Worm (Caenorhabditis elegans): ENCODE data around the gene F48A11.4.

F48A11.4 gene

DNA sequence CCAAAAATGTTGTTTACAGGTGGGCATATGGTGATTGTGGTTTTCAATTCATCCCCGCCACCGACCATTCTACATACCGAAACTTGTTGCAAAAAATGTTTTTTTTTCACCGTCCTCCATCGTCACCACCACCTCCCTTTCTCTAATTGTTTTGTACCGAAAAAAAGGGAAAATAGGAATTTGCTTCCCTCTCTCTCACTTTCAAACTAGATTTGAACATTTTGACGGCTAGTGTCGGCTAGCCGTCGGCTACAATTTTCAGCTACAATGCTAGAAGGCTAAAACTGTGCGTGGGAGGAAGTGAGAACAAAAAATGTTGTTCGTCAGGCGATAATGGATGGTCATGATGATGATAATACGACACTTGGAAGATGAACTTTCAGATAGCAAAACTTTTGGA lies 38.3 kb downstream of the F48A11.4 start:
- TF ChIP-seq nhr-21 (tag; optimal IDR thresholded peaks at IDR 0.05), result no peak
- TF ChIP-seq blmp-1 (tag; optimal IDR thresholded peaks at IDR 0.05; ENCODE audit: insufficient read depth), result peak; percentile 39
- peak; percentile 65 for TF ChIP-seq nhr-25 (tag; optimal IDR thresholded peaks at IDR 0.05)

DNA sequence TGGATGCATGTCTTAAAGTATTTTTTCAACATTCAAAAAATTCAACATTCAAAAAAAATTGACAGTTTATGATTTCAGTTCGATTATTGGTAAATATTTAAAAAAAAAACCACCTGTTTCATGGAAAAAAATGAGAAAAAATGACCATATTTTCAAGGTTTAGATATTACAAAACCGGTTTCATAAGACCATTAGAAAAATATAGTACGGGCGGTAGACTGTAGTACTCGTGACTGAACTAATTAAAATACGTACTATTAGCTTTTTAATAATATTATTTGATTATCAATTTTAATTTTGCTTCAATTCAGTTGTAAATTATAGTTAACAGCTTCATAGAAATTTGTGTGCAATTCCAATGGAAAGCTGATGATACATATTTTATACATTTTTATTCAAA lies 39.8 kb downstream of the F48A11.4 start:
- TF ChIP-seq R02D3.7 (tag; optimal IDR thresholded peaks at IDR 0.05) (no peak), nhr-25 (tag; optimal IDR thresholded peaks at IDR 0.05) (peak; percentile 46)

DNA sequence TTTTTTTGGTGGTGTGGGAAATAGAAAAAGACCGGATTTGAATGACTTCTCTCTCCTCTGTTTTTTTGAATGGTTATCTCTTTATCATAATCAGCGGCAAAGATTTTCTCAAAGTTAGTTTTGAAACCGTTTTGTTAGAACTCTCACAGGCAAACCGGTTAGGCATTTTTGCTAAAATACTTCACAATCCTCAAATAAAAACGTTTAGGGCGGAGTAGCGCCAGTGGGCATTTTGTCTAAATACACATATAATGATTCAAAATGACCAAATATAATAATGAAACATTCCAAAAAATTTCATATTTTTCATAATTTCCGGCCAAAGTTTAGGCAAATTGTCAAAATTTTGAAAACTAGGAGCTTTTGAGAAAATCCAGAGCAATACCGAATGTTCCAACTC lies 40.6 kb downstream of the F48A11.4 start, which contains the start of gene T01D1.3:
Gene T01D1.3, minus strand, starts transcription at position 101 of the 400 bp plus-strand sequence.
- TF ChIP-seq nhr-129 (tag; optimal IDR thresholded peaks at IDR 0.05), result no peak
- TF ChIP-seq unc-62 (GFP tag; optimal IDR thresholded peaks at IDR 0.05), result no peak
- no peak for TF ChIP-seq F13H6.1 (tag; optimal IDR thresholded peaks at IDR 0.05)

DNA sequence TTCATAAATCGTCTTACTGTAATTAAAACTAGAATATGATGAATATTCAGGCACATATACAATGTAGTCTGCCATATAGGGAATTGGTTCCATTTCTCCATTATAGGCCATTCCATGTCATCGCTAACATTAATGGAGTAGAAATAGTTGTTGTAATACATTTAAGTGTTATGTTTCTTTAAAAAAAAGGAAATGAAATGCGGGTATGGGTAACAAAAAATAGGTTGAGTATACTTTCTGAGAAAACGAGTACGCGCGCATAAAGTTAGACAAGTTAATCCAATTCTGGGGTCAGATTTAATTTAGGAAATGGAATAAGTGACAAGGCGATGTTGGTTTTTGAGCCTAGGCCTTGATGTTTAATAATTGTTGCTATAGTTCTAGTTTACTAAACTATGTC lies 42.7 kb downstream of the F48A11.4 start, which contains the start of gene T01D1.7:
Gene T01D1.7, minus strand, starts transcription at position 101 of the 400 bp plus-strand sequence.
- TF ChIP-seq nhr-21 (tag; optimal IDR thresholded peaks at IDR 0.05), result peak; percentile 23
- TF ChIP-seq ztf-11 (tag; optimal IDR thresholded peaks at IDR 0.05), result no peak
- peak; percentile 0 for TF ChIP-seq sma-9 (GFP tag; optimal IDR thresholded peaks at IDR 0.05)
- TF ChIP-seq sma-9 (tag; optimal IDR thresholded peaks at IDR 0.05), result no peak

DNA sequence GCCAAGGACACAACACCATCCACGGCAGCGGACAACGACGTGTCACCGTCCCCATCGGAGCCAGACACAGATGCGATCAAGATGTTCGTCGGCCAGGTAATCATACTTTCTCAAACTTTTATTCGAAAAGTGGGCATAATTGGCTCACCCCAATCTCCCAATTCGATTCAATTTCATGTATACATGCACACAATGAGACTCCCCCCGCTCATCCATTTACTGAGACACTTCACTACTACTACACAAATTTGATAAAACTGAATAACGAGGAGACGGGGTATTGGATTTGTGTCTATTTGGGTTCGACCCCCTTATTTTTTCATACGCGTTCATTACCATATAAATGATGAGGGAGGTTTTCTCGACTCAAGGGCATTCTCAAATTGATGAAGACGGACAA lies 53.2 kb downstream of the F48A11.4 start:
- TF ChIP-seq C34F6.9 (tag; optimal IDR thresholded peaks at IDR 0.05) (no peak), nhr-10 (tag; optimal IDR thresholded peaks at IDR 0.05) (no peak), ama-1 (optimal IDR thresholded peaks at IDR 0.05) (no peak), nhr-25 (tag; optimal IDR thresholded peaks at IDR 0.05) (no peak), Y55F3AM.14 (GFP tag; optimal IDR thresholded peaks at IDR 0.05) (no peak), nhr-21 (tag; optimal IDR thresholded peaks at IDR 0.05) (no peak), dmd-4 (tag; optimal IDR thresholded peaks at IDR 0.05) (no peak), blmp-1 (tag; optimal IDR thresholded peaks at IDR 0.05; ENCODE audit: insufficient read depth) (no peak), ztf-11 (tag; optimal IDR thresholded peaks at IDR 0.05) (no peak), gmeb-1 (tag; optimal IDR thresholded peaks at IDR 0.05) (no peak), lin-11 (tag; optimal IDR thresholded peaks at IDR 0.05) (no peak), ceh-82 (tag; optimal IDR thresholded peaks at IDR 0.05) (no peak), ztf-4 (tag; optimal IDR thresholded peaks at IDR 0.05) (no peak), R02D3.7 (tag; optimal IDR thresholded peaks at IDR 0.05) (no peak), unc-55 (GFP tag; optimal IDR thresholded peaks at IDR 0.05) (no peak), nhr-12 (tag; optimal IDR thresholded peaks at IDR 0.05) (no peak), lin-39 (tag; optimal IDR thresholded peaks at IDR 0.05) (no peak), ZK546.5 (tag; optimal IDR thresholded peaks at IDR 0.05) (no peak)
